Fruit fly (Drosophila melanogaster): ENCODE measurements around the gene baz.

- TF ChIP-seq ttk (optimal IDR thresholded peaks at IDR 0.05), result no peak
- no peak for TF ChIP-seq psq (optimal IDR thresholded peaks at IDR 0.05)
- no peak for TF ChIP-seq Myc (optimal IDR thresholded peaks at IDR 0.05)
- no peak for TF ChIP-seq Sin3A (optimal IDR thresholded peaks at IDR 0.05)
- TF ChIP-seq h (optimal IDR thresholded peaks at IDR 0.05), result no peak
Observed at dm6 chrX:17150660-17151059, 9.1 kb upstream of the baz start.

Data from Kc167 (cell line).